Fruit fly (Drosophila melanogaster): ENCODE data around the gene eIF3i.

DNA sequence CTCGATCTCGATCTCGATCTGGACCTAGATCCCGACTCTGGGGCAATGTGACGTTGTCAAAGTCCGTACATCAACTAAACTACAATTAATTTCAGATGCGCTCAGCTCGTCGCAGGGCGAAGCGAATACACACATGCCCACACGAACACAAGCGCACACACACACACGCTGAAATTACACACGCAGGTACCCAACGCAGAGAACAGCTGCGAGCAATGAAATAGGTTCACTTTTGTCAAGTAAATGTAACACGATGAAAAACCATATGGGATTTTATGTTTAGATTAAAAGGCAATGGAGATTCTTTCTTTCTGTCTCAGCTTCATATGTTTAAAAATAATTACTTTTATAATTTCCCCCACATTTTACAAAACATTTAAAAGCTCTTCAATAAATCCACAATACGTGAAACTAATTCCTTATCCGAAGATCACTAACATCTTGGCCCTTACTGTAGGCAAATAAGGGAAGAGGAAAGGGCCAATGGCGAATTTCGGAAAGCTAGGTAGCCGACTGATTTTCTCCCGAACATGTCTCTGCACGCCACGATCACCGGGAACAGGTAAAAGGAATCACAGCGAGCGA, 32.8 kb upstream of the eIF3i start:
- TF ChIP-seq eg (GFP tag; IDR thresholded peaks at IDR 0.05) (peak; percentile 69), Gug (GFP tag; IDR thresholded peaks at IDR 0.05) (peak; percentile 75)
